Fruit fly (Drosophila melanogaster) whole organism, embryonic: ENCODE data around the gene CG4393.

Experiments
- Abd-B ChIP-seq: fragments of 200-800 bp; sonication (Bioruptor generic); optimal IDR thresholded peaks from 2 replicates; lab custom pipeline; 2018; ENCODE audit warnings: missing biosample characterization, mild to moderate bottlenecking, missing genetic modification characterization, moderate library complexity
- Awh ChIP-seq: fragments of 200-800 bp; sonication (Bioruptor generic); IDR thresholded peaks from 2 replicates; pipeline ENCODE4, ENCODE4 v1.3.6; 2022; ENCODE audit warnings: missing biosample characterization, missing genetic modification characterization
- B-H2 ChIP-seq: fragments of 200-800 bp; sonication (Bioruptor generic); optimal IDR thresholded peaks from 2 replicates; lab custom pipeline; 2018; ENCODE audit warnings: missing biosample characterization, mild to moderate bottlenecking, missing genetic modification characterization
- CG10147 ChIP-seq: fragments of 200-800 bp; sonication (Bioruptor generic); optimal IDR thresholded peaks from 2 replicates; lab custom pipeline; 2019; ENCODE audit warnings: missing biosample characterization, mild to moderate bottlenecking, missing genetic modification characterization, moderate library complexity
- CG10321 ChIP-seq: fragments of 200-800 bp; sonication (Bioruptor generic); IDR thresholded peaks from 2 replicates; pipeline ENCODE4 v1.3.6; 2022; ENCODE audit warnings: missing biosample characterization, missing genetic modification characterization
- CG10979 ChIP-seq: fragments of 200-800 bp; sonication (Bioruptor generic); optimal IDR thresholded peaks from 2 replicates; lab custom pipeline; 2018; ENCODE audit warnings: missing biosample characterization, mild to moderate bottlenecking, missing genetic modification characterization, moderate library complexity
- CG11085 ChIP-seq: fragments of 200-800 bp; sonication (Bioruptor generic); IDR thresholded peaks from 2 replicates; pipeline ENCODE4 v1.3.6; 2022; ENCODE audit warnings: missing biosample characterization, missing genetic modification characterization
- CG11456 ChIP-seq: fragments of 200-800 bp; sonication (Bioruptor generic); IDR thresholded peaks from 3 replicates; pipeline ENCODE4 v1.3.6; 2022; ENCODE audit warnings: missing biosample characterization, missing genetic modification characterization
- CG14441 ChIP-seq: fragments of 200-800 bp; sonication (Bioruptor generic); IDR thresholded peaks from 2 replicates; pipeline ENCODE4 v1.3.6; 2022; ENCODE audit warnings: missing biosample characterization, missing genetic modification characterization
- CG15011 ChIP-seq: fragments of 200-800 bp; sonication (Bioruptor generic); optimal IDR thresholded peaks from 3 replicates; lab custom pipeline; 2018; ENCODE audit warnings: missing biosample characterization, mild to moderate bottlenecking, missing genetic modification characterization
- CG16815 ChIP-seq: fragments of 200-800 bp; sonication (Bioruptor generic); optimal IDR thresholded peaks from 3 replicates; lab custom pipeline; 2017; ENCODE audit warnings: missing biosample characterization, mild to moderate bottlenecking, missing genetic modification characterization
- CG18476 ChIP-seq: fragments of 200-800 bp; sonication (Bioruptor generic); optimal IDR thresholded peaks from 2 replicates; lab custom pipeline; 2016; ENCODE audit warnings: missing biosample characterization, mild to moderate bottlenecking, missing genetic modification characterization
- CG2712 ChIP-seq: fragments of 200-800 bp; optimal IDR thresholded peaks from 3 replicates; lab custom pipeline; 2019; ENCODE audit warnings: missing biosample characterization, mild to moderate bottlenecking, missing genetic modification characterization, moderate library complexity
- CG30020 ChIP-seq: fragments of 200-800 bp; optimal IDR thresholded peaks from 2 replicates; lab custom pipeline; 2019; ENCODE audit warnings: missing biosample characterization, mild to moderate bottlenecking, missing genetic modification characterization, moderate library complexity
- CG34376 ChIP-seq: fragments of 200-800 bp; sonication (Bioruptor generic); optimal IDR thresholded peaks from 2 replicates; lab custom pipeline; 2018; ENCODE audit warnings: missing biosample characterization, mild to moderate bottlenecking, missing genetic modification characterization
- CG4282 ChIP-seq: fragments of 200-800 bp; sonication (Bioruptor generic); optimal IDR thresholded peaks from 2 replicates; lab custom pipeline; 2016; ENCODE audit warnings: missing biosample characterization, missing genetic modification characterization
- CG4328 ChIP-seq: fragments of 200-800 bp; sonication (Bioruptor generic); optimal IDR thresholded peaks from 3 replicates; lab custom pipeline; 2017; ENCODE audit warnings: missing biosample characterization, missing genetic modification reagents, missing genetic modification characterization
- CG6683 ChIP-seq: fragments of 200-800 bp; sonication (Bioruptor generic); optimal IDR thresholded peaks from 2 replicates; lab custom pipeline; 2017; ENCODE audit warnings: missing biosample characterization, mild to moderate bottlenecking, missing genetic modification characterization, missing genetic modification reagents
- CG6791 ChIP-seq: fragments of 200-800 bp; sonication (Bioruptor generic); IDR thresholded peaks from 3 replicates; pipeline ENCODE4 v1.3.6; 2022; ENCODE audit warnings: missing biosample characterization, missing genetic modification characterization; ENCODE audit not compliant: partially characterized antibody
- CG6854 ChIP-seq: fragments of 200-800 bp; sonication (Bioruptor generic); optimal IDR thresholded peaks from 3 replicates; lab custom pipeline; 2017; ENCODE audit warnings: missing biosample characterization, mild to moderate bottlenecking, missing genetic modification characterization
- CkIIα-i1 ChIP-seq: fragments of 200-800 bp; sonication (Bioruptor generic); IDR thresholded peaks from 2 replicates; pipeline ENCODE4 v1.3.6; 2022; ENCODE audit warnings: missing biosample characterization, missing genetic modification characterization
- D ChIP-seq, 2 experiments: fragments of 200-800 bp in 1 of 2; fragments of >200 bp in 1 of 2; sonication (Bioruptor generic) in 1 of 2; optimal IDR thresholded peaks; 2 replicates in 1 of 2; 3 replicates in 1 of 2; lab custom pipeline; 2017; ENCODE audit warnings: mild to moderate bottlenecking in 1 of 2, missing biosample characterization in 1 of 2, missing genetic modification characterization in 1 of 2, missing genetic modification reagents in 1 of 2
- Dfd ChIP-seq, 2 experiments: fragments of >200 bp; optimal IDR thresholded peaks; 2 replicates each; lab custom pipeline; 2017; ENCODE audit warnings: missing biosample characterization in 2 of 2, missing genetic modification characterization in 2 of 2
- Elba2 ChIP-seq: fragments of 200-800 bp; sonication (Bioruptor generic); optimal IDR thresholded peaks from 3 replicates; lab custom pipeline; 2016; ENCODE audit warnings: missing biosample characterization, missing genetic modification characterization
- Gsc ChIP-seq: fragments of 200-800 bp; sonication (Bioruptor generic); IDR thresholded peaks from 2 replicates; pipeline ENCODE4 v1.3.6; 2022; ENCODE audit warnings: missing biosample characterization, missing genetic modification characterization
- Gug ChIP-seq: fragments of 200-800 bp; sonication (Bioruptor generic); IDR thresholded peaks from 4 replicates; pipeline ENCODE4 v1.3.6; 2022; ENCODE audit warnings: missing biosample characterization, missing genetic modification characterization
- Med ChIP-seq: fragments of 200-800 bp; sonication (Bioruptor generic); peaks from one replicate; lab custom pipeline; 2016; ENCODE audit warnings: missing biosample characterization, missing genetic modification characterization, mild to moderate bottlenecking, inconsistent platforms, moderate library complexity
- Mes4 ChIP-seq: fragments of 200-800 bp; sonication (Bioruptor generic); optimal IDR thresholded peaks from 2 replicates; lab custom pipeline; 2016; ENCODE audit warnings: missing biosample characterization, missing genetic modification characterization
- Tbp ChIP-seq: fragments of >200 bp; optimal IDR thresholded peaks from 2 replicates; lab custom pipeline; 2018; ENCODE audit warnings: missing biosample characterization, missing genetic modification characterization
- ac ChIP-seq: fragments of 200-800 bp; sonication (Bioruptor generic); optimal IDR thresholded peaks from 3 replicates; lab custom pipeline; 2017; ENCODE audit warnings: missing biosample characterization, mild to moderate bottlenecking, missing genetic modification characterization
- ase ChIP-seq: fragments of 200-800 bp; sonication (Bioruptor generic); IDR thresholded peaks from 3 replicates; pipeline ENCODE4 v1.3.6; 2022; ENCODE audit warnings: missing biosample characterization, missing genetic modification characterization
- bowl ChIP-seq: fragments of 200-800 bp; sonication (Bioruptor generic); IDR thresholded peaks from 2 replicates; pipeline ENCODE4 v1.3.6; 2022; ENCODE audit warnings: missing biosample characterization, missing genetic modification characterization
- br ChIP-seq: fragments of >200 bp; optimal IDR thresholded peaks from 2 replicates; lab custom pipeline; 2017
- cato ChIP-seq: fragments of 200-800 bp; sonication (Bioruptor generic); optimal IDR thresholded peaks from 2 replicates; lab custom pipeline; 2016; ENCODE audit warnings: missing biosample characterization, missing genetic modification characterization, borderline replicate concordance
- croc ChIP-seq: fragments of 200-800 bp; sonication (Bioruptor generic); conservative IDR thresholded peaks from 3 replicates; pipeline ENCODE4 v1.3.6; 2022; ENCODE audit warnings: missing biosample characterization, missing genetic modification characterization
- exex ChIP-seq: fragments of 200-800 bp; sonication (Bioruptor generic); optimal IDR thresholded peaks from 4 replicates; lab custom pipeline; 2018; ENCODE audit warnings: missing biosample characterization, mild to moderate bottlenecking, missing genetic modification characterization, moderate library complexity
- fd3F ChIP-seq: fragments of 200-800 bp; sonication (Bioruptor generic); optimal IDR thresholded peaks from 2 replicates; lab custom pipeline; 2018; ENCODE audit warnings: missing biosample characterization, mild to moderate bottlenecking, missing genetic modification characterization, moderate library complexity
- grn ChIP-seq: fragments of 200-800 bp; sonication (Bioruptor generic); optimal IDR thresholded peaks from 3 replicates; lab custom pipeline; 2017; ENCODE audit warnings: missing biosample characterization, missing genetic modification characterization
- hkb ChIP-seq, 2 experiments: fragments of 200-800 bp in 1 of 2; fragments of >200 bp in 1 of 2; sonication (Bioruptor generic) in 1 of 2; IDR thresholded peaks in 1 of 2; optimal IDR thresholded peaks in 1 of 2; 2 replicates each; pipeline versions ENCODE4 v1.3.6 to Lab custom; 2017 to 2022; ENCODE audit warnings: missing biosample characterization in 1 of 2, missing genetic modification characterization in 1 of 2
- kay ChIP-seq: fragments of 200-800 bp; sonication (Bioruptor generic); optimal IDR thresholded peaks from 2 replicates; lab custom pipeline; 2016; ENCODE audit warnings: missing biosample characterization, missing genetic modification characterization
- luna ChIP-seq: fragments of 200-800 bp; sonication (Bioruptor generic); optimal IDR thresholded peaks from 2 replicates; lab custom pipeline; 2016; ENCODE audit warnings: missing biosample characterization, missing genetic modification characterization
- mam ChIP-seq: fragments of 200-800 bp; sonication (Bioruptor generic); optimal IDR thresholded peaks from 3 replicates; lab custom pipeline; 2016; ENCODE audit warnings: missing biosample characterization, missing genetic modification characterization
- nerfin-2 ChIP-seq: fragments of 200-800 bp; sonication (Bioruptor generic); IDR thresholded peaks from 2 replicates; pipeline ENCODE4 v1.3.6; 2022; ENCODE audit warnings: missing biosample characterization, missing genetic modification characterization; ENCODE audit not compliant: partially characterized antibody
- pan ChIP-seq, 4 experiments: fragments of >200 bp in 3 of 4; fragments of 200-800 bp in 1 of 4; sonication (Bioruptor generic) in 1 of 4; optimal IDR thresholded peaks in 3 of 4; IDR thresholded peaks in 1 of 4; 2 replicates each; pipeline versions ENCODE4 v1.3.6 to Lab custom; 2017 to 2022; ENCODE audit warnings: missing biosample characterization in 2 of 4, missing genetic modification characterization in 2 of 4, mixed read lengths in 1 of 4
- peb ChIP-seq: fragments of 200-800 bp; sonication (Bioruptor generic); IDR thresholded peaks from 2 replicates; pipeline ENCODE4 v1.3.6; 2022; ENCODE audit warnings: missing biosample characterization, missing genetic modification characterization
- ranshi ChIP-seq: fragments of 200-800 bp; sonication (Bioruptor generic); IDR thresholded peaks from 2 replicates; pipeline ENCODE4 v1.3.6; 2022; ENCODE audit warnings: missing biosample characterization, missing genetic modification characterization
- slbo ChIP-seq: fragments of 200-800 bp; sonication (Bioruptor generic); IDR thresholded peaks from 2 replicates; pipeline ENCODE4 v1.3.6; 2022; ENCODE audit warnings: missing biosample characterization, missing genetic modification characterization
- tup ChIP-seq: fragments of 200-800 bp; sonication (Bioruptor generic); optimal IDR thresholded peaks from 2 replicates; lab custom pipeline; 2016; ENCODE audit warnings: missing biosample characterization, mild to moderate bottlenecking, missing genetic modification characterization, moderate library complexity
- twi ChIP-seq: fragments of 200-800 bp; optimal IDR thresholded peaks from 2 replicates; lab custom pipeline; 2019; ENCODE audit warnings: missing biosample characterization, mild to moderate bottlenecking, missing genetic modification characterization, moderate library complexity
- usp ChIP-seq: fragments of >200 bp; optimal IDR thresholded peaks from 2 replicates; lab custom pipeline; 2017; ENCODE audit warnings: missing biosample characterization, missing genetic modification characterization

Gene CG4393

dm6 chr3R:23335577-23335976 lies 49.0 kb downstream of the CG4393 start (continued):
- TF ChIP-seq Awh (GFP tag; lab: Robert Waterston, UW) (no peak), bowl (no peak; the same call in 1 of the 2 replicates), CG30020 (tag; lab: Kevin White, UChicago) (no peak), kay (GFP tag; lab: Kevin White, UChicago) (no peak), twi (peak; percentile 50), CG4328 (GFP tag; lab: Kevin White, UChicago) (peak; percentile 78), usp (no peak), B-H2 (GFP tag; lab: Kevin White, UChicago) (peak; percentile 80), CG6854 (GFP tag; lab: Kevin White, UChicago) (peak; percentile 75), croc (GFP tag; lab: Robert Waterston, UW) (no peak), CG16815 (peak; percentile 37), fd3F (GFP tag; lab: Kevin White, UChicago) (peak; percentile 78), CG14441 (GFP tag; lab: Robert Waterston, UW) (peak; percentile 25; the same call in 1 of the 2 replicates), CG6683 (peak; percentile 81), tup (GFP tag; lab: Kevin White, UChicago) (peak; percentile 64), CG18476 (GFP tag; lab: Kevin White, UChicago) (peak; percentile 63), hkb (optimal IDR thresholded peaks at IDR 0.05; lab: Kevin White, UChicago) (no peak), hkb (GFP tag; IDR thresholded peaks at IDR 0.05; lab: Robert Waterston, UW) (peak; percentile 61), CG10321 (GFP tag; lab: Robert Waterston, UW) (no peak), pan (optimal IDR thresholded peaks at IDR 0.05; lab: Kevin White, UChicago) (no peak), pan (GFP tag; optimal IDR thresholded peaks at IDR 0.05 in 1 of 2, IDR thresholded peaks at IDR 0.05 in 1 of 2) (peak in 1 of 2 experiments; percentile 48), ase (GFP tag; lab: Robert Waterston, UW) (no peak), CG10147 (GFP tag; lab: Kevin White, UChicago) (peak; percentile 92), CG4282 (GFP tag; lab: Kevin White, UChicago) (no peak), cato (GFP tag; lab: Kevin White, UChicago) (peak; percentile 15), Gug (peak; percentile 22; the same call in 1 of the 4 replicates), CG10979 (tag; lab: Kevin White, UChicago) (peak; percentile 78), Tbp (GFP tag; lab: Kevin White, UChicago) (no peak), CG11085 (GFP tag; lab: Robert Waterston, UW) (0 out of 2 replicates have a peak, but pooled peaks have one; percentile 16), peb (0 out of 2 replicates have a peak, but pooled peaks have one; percentile 14), CG11456 (GFP tag; lab: Robert Waterston, UW) (no peak; the same call in 1 of the 3 replicates), Abd-B (GFP tag; lab: Kevin White, UChicago) (peak; percentile 77), CG6791 (no peak), CG2712 (tag; lab: Kevin White, UChicago) (peak; percentile 70), luna (GFP tag; lab: Kevin White, UChicago) (no peak), mam (GFP tag; lab: Kevin White, UChicago) (peak; percentile 29), CG34376 (GFP tag; lab: Kevin White, UChicago) (peak; percentile 66), br (no peak), Gsc (GFP tag; lab: Robert Waterston, UW) (no peak), exex (tag; lab: Kevin White, UChicago) (peak; percentile 62), CG15011 (peak; percentile 61), Med (GFP tag; lab: Kevin White, UChicago) (peak; percentile 91), ac (peak; percentile 12), Mes4 (GFP tag; lab: Kevin White, UChicago) (no peak), Elba2 (GFP tag; lab: Kevin White, UChicago) (no peak), D (optimal IDR thresholded peaks at IDR 0.05; lab: Kevin White, UChicago) (no peak), D (GFP tag; optimal IDR thresholded peaks at IDR 0.05; lab: Kevin White, UChicago) (peak; percentile 62), Dfd (GFP tag; optimal IDR thresholded peaks at IDR 0.05; lab: Kevin White, UChicago) (no peak), CkIIα-i1 (GFP tag; lab: Robert Waterston, UW) (no peak), grn (GFP tag; lab: Kevin White, UChicago) (peak; percentile 10), ranshi (GFP tag; lab: Robert Waterston, UW) (peak; percentile 53; the same call in 1 of the 2 replicates), slbo (GFP tag; lab: Robert Waterston, UW) (peak; percentile 78), nerfin-2 (GFP tag; lab: Robert Waterston, UW) (no peak)
